Fruit fly (Drosophila melanogaster) whole organism, adult: ENCODE data around the gene H.

Experiments used
- CG11617 ChIP-seq: fragments of 200-800 bp; sonication (Bioruptor generic); optimal IDR thresholded peaks from 2 replicates; lab custom pipeline; 2017; ENCODE audit warnings: mild to moderate bottlenecking, missing biosample characterization, missing genetic modification reagents, missing genetic modification characterization
- CG12768 ChIP-seq: fragments of 200-800 bp; sonication (Bioruptor generic); optimal IDR thresholded peaks from 2 replicates; lab custom pipeline; 2017; ENCODE audit warnings: missing biosample characterization, missing genetic modification characterization, mild to moderate bottlenecking, moderate library complexity, missing genetic modification reagents
- CG14711 ChIP-seq: fragments of 200-800 bp; sonication (Bioruptor generic); optimal IDR thresholded peaks from 2 replicates; lab custom pipeline; 2018; ENCODE audit warnings: missing biosample characterization, mild to moderate bottlenecking, missing genetic modification characterization, moderate library complexity
- CG1620 ChIP-seq: fragments of 200-800 bp; sonication (Bioruptor generic); optimal IDR thresholded peaks from 2 replicates; lab custom pipeline; 2016; ENCODE audit warnings: missing biosample characterization, missing genetic modification characterization
- CG33017 ChIP-seq: fragments of 200-800 bp; sonication (Bioruptor generic); optimal IDR thresholded peaks from 2 replicates; lab custom pipeline; 2018; ENCODE audit warnings: missing biosample characterization, mild to moderate bottlenecking, missing genetic modification characterization, moderate library complexity
- CG5204 ChIP-seq: fragments of 200-800 bp; sonication (Bioruptor generic); optimal IDR thresholded peaks from 2 replicates; lab custom pipeline; 2016; ENCODE audit warnings: missing biosample characterization, missing genetic modification characterization
- CG7045 ChIP-seq: fragments of 200-800 bp; sonication (Bioruptor generic); optimal IDR thresholded peaks from 2 replicates; lab custom pipeline; 2017; ENCODE audit warnings: missing biosample characterization, mild to moderate bottlenecking, missing genetic modification characterization
- CG7101 ChIP-seq: fragments of 200-800 bp; sonication (Bioruptor generic); optimal IDR thresholded peaks from 2 replicates; lab custom pipeline; 2018; ENCODE audit warnings: missing biosample characterization, mild to moderate bottlenecking, missing genetic modification characterization, moderate library complexity
- Clk ChIP-seq: fragments of 200-800 bp; sonication (Bioruptor generic); optimal IDR thresholded peaks from 2 replicates; lab custom pipeline; 2017; ENCODE audit warnings: missing biosample characterization, missing genetic modification characterization
- Crg-1 ChIP-seq: fragments of 200-800 bp; sonication (Bioruptor generic); optimal IDR thresholded peaks from 2 replicates; lab custom pipeline; 2016; ENCODE audit warnings: missing biosample characterization, missing genetic modification characterization
- Hr96 ChIP-seq: fragments of 200-800 bp; sonication (Bioruptor generic); optimal IDR thresholded peaks from 2 replicates; lab custom pipeline; 2016; ENCODE audit warnings: missing biosample characterization, missing genetic modification characterization
- Mnt ChIP-seq: fragments of 200-800 bp; sonication (Bioruptor generic); optimal IDR thresholded peaks from 2 replicates; lab custom pipeline; 2016; ENCODE audit warnings: missing biosample characterization, mild to moderate bottlenecking, missing genetic modification characterization
- bab1 ChIP-seq: fragments of 200-800 bp; sonication (Bioruptor generic); optimal IDR thresholded peaks from 3 replicates; lab custom pipeline; 2019; ENCODE audit warnings: missing biosample characterization, mild to moderate bottlenecking, missing genetic modification characterization, moderate library complexity
- cic ChIP-seq: fragments of 200-800 bp; sonication (Bioruptor generic); optimal IDR thresholded peaks from 2 replicates; lab custom pipeline; 2017; ENCODE audit warnings: missing biosample characterization, mild to moderate bottlenecking, missing genetic modification characterization, moderate library complexity
- cnc ChIP-seq, 2 experiments: fragments of >200 bp; optimal IDR thresholded peaks; 2 replicates each; lab custom pipeline; 2017
- kay ChIP-seq: fragments of 200-800 bp; sonication (Bioruptor generic); peaks from one replicate; lab custom pipeline; 2016; ENCODE audit warnings: missing biosample characterization, missing genetic modification characterization, borderline replicate concordance
- ovo ChIP-seq: fragments of 200-800 bp; sonication (Bioruptor generic); optimal IDR thresholded peaks from 2 replicates; lab custom pipeline; 2016; ENCODE audit warnings: missing biosample characterization, missing genetic modification characterization
- pad ChIP-seq: fragments of 200-800 bp; sonication (Bioruptor generic); optimal IDR thresholded peaks from 3 replicates; lab custom pipeline; 2017; ENCODE audit warnings: missing biosample characterization, missing genetic modification characterization, mild to moderate bottlenecking, moderate library complexity, missing genetic modification reagents
- tj ChIP-seq: fragments of 200-800 bp; sonication (Bioruptor generic); optimal IDR thresholded peaks from 3 replicates; lab custom pipeline; 2017; ENCODE audit warnings: missing biosample characterization, mild to moderate bottlenecking, missing genetic modification characterization, moderate library complexity
- toe ChIP-seq: fragments of 200-800 bp; sonication (Bioruptor generic); optimal IDR thresholded peaks from 2 replicates; lab custom pipeline; 2016; ENCODE audit warnings: missing biosample characterization, missing genetic modification characterization

H gene

dm6 chr3R:20633984-20634446 is 12.3 kb downstream of the H start:
- TF ChIP-seq bab1 (GFP tag; lab: Kevin White, UChicago) (peak; percentile 72), CG12768 (GFP tag; lab: Kevin White, UChicago) (peak; percentile 81), tj (GFP tag; lab: Kevin White, UChicago) (peak; percentile 75), cic (peak; percentile 30), cnc (optimal IDR thresholded peaks at IDR 0.05; lab: Kevin White, UChicago) (no peak), pad (GFP tag; lab: Kevin White, UChicago) (peak; percentile 31), CG33017 (peak; percentile 77), ovo (no peak), Hr96 (GFP tag; lab: Kevin White, UChicago) (no peak), Mnt (GFP tag; lab: Kevin White, UChicago) (peak; percentile 59), CG1620 (GFP tag; lab: Kevin White, UChicago) (peak; percentile 74), toe (GFP tag; lab: Kevin White, UChicago) (no peak), CG7101 (tag; lab: Kevin White, UChicago) (peak; percentile 68), kay (GFP tag; lab: Kevin White, UChicago) (peak; percentile 99), CG11617 (peak; percentile 73), CG7045 (GFP tag; lab: Kevin White, UChicago) (peak; percentile 52)

- TF ChIP-seq kay (GFP tag; lab: Kevin White, UChicago) (peak; percentile 11), bab1 (GFP tag; lab: Kevin White, UChicago) (peak; percentile 77), Crg-1 (GFP tag; lab: Kevin White, UChicago) (peak; percentile 44), CG14711 (no peak), tj (GFP tag; lab: Kevin White, UChicago) (no peak), CG1620 (GFP tag; lab: Kevin White, UChicago) (peak; percentile 51), CG11617 (no peak), pad (GFP tag; lab: Kevin White, UChicago) (no peak), Clk (GFP tag; lab: Kevin White, UChicago) (no peak)
Observed at dm6 chr3R:20634674-20635594, 13.2 kb downstream of the H start, which contains the start of the genes Pi3K92E and Lrrk. Gene Pi3K92E, minus strand, starts transcription at chr3R:20634732. Gene Lrrk, plus strand, starts transcription at chr3R:20635480.

- TF ChIP-seq CG33017 (no peak), bab1 (GFP tag; lab: Kevin White, UChicago) (no peak), CG7045 (GFP tag; lab: Kevin White, UChicago) (no peak), CG1620 (GFP tag; lab: Kevin White, UChicago) (no peak), Crg-1 (GFP tag; lab: Kevin White, UChicago) (no peak), Clk (GFP tag; lab: Kevin White, UChicago) (no peak), cic (no peak), Hr96 (GFP tag; lab: Kevin White, UChicago) (no peak), CG12768 (GFP tag; lab: Kevin White, UChicago) (no peak), kay (GFP tag; lab: Kevin White, UChicago) (no peak), CG7101 (tag; lab: Kevin White, UChicago) (no peak), CG5204 (GFP tag; lab: Kevin White, UChicago) (no peak), tj (GFP tag; lab: Kevin White, UChicago) (no peak), ovo (no peak), Mnt (GFP tag; lab: Kevin White, UChicago) (no peak), CG14711 (no peak), toe (GFP tag; lab: Kevin White, UChicago) (no peak)
Observed at dm6 chr3R:20635735-20636134, 14.0 kb downstream of the H start.

- no peak for TF ChIP-seq toe (GFP tag; lab: Kevin White, UChicago)
- no peak for TF ChIP-seq CG12768 (GFP tag; lab: Kevin White, UChicago)
- no peak for TF ChIP-seq CG7101 (tag; lab: Kevin White, UChicago)
- no peak for TF ChIP-seq ovo
- TF ChIP-seq tj (GFP tag; lab: Kevin White, UChicago), result no peak
- no peak for TF ChIP-seq CG5204 (GFP tag; lab: Kevin White, UChicago)
- no peak for TF ChIP-seq Clk (GFP tag; lab: Kevin White, UChicago)
- no peak for TF ChIP-seq kay (GFP tag; lab: Kevin White, UChicago)
- TF ChIP-seq bab1 (GFP tag; lab: Kevin White, UChicago), result no peak
- TF ChIP-seq pad (GFP tag; lab: Kevin White, UChicago), result no peak
- no peak for TF ChIP-seq CG14711
Observed at dm6 chr3R:20648616-20649015, 26.9 kb downstream of the H start, which contains the start of gene GluRIIE. Gene GluRIIE, minus strand, starts transcription at chr3R:20648716.

- no peak for TF ChIP-seq Clk (GFP tag; lab: Kevin White, UChicago)
- no peak for TF ChIP-seq bab1 (GFP tag; lab: Kevin White, UChicago)
- TF ChIP-seq CG1620 (GFP tag; lab: Kevin White, UChicago), result no peak
- no peak for TF ChIP-seq cnc (optimal IDR thresholded peaks at IDR 0.05; lab: Kevin White, UChicago)
- TF ChIP-seq Mnt (GFP tag; lab: Kevin White, UChicago), result no peak
Observed at dm6 chr3R:20652350-20652749, 30.6 kb downstream of the H start, which contains the start of gene GluRIID. Gene GluRIID, minus strand, starts transcription at chr3R:20652450.

dm6 chr3R:20656649-20657048 is 34.9 kb downstream of the H start:
- TF ChIP-seq ovo, result no peak
- no peak for TF ChIP-seq CG12768 (GFP tag; lab: Kevin White, UChicago)
